Worm (Caenorhabditis elegans) whole organism, L2 larva: ENCODE measurements around the gene T26H5.8.

Source experiments
- ceh-16 ChIP-seq: fragments of 150-350 bp; optimal IDR thresholded peaks from 2 replicates; lab custom pipeline; 2014; ENCODE audit warnings: missing biosample characterization, missing genetic modification characterization
- snpc-4 ChIP-seq: fragments of 150-350 bp; optimal IDR thresholded peaks from 2 replicates; lab custom pipeline; 2014; ENCODE audit warnings: missing biosample characterization, missing genetic modification characterization

- TF ChIP-seq ceh-16 (no peak), snpc-4 (tag; lab: Kevin White, UChicago) (no peak)
Observed at ce11 chrV:15392064-15392463, 40.5 kb downstream of the T26H5.8 start.
